Fruit fly (Drosophila melanogaster) whole organism, embryonic: Measurements from ENCODE around the gene CG8944.

ENCODE experiments used
- Atf-2 ChIP-seq: fragments of 200-800 bp; sonication (Bioruptor generic); optimal IDR thresholded peaks from 2 replicates; lab custom pipeline; 2016; ENCODE audit warnings: missing biosample characterization, missing genetic modification characterization
- CG1024 ChIP-seq: fragments of 200-800 bp; sonication (Bioruptor generic); IDR thresholded peaks from 2 replicates; pipeline ENCODE4 v1.3.6; 2022; ENCODE audit warnings: missing biosample characterization, missing genetic modification characterization
- CG10366 ChIP-seq: fragments of 200-800 bp; sonication (Bioruptor generic); IDR thresholded peaks from 2 replicates; pipeline ENCODE4 v1.3.6; 2022; ENCODE audit warnings: missing biosample characterization, missing genetic modification characterization
- CG10959 ChIP-seq: fragments of 200-800 bp; sonication (Bioruptor generic); IDR thresholded peaks from 2 replicates; pipeline ENCODE4 v1.3.6; 2022; ENCODE audit warnings: missing biosample characterization, missing genetic modification characterization
- CG10979 ChIP-seq: fragments of 200-800 bp; sonication (Bioruptor generic); optimal IDR thresholded peaks from 2 replicates; lab custom pipeline; 2018; ENCODE audit warnings: missing biosample characterization, mild to moderate bottlenecking, missing genetic modification characterization, moderate library complexity
- CG13123 ChIP-seq: fragments of 200-800 bp; sonication (Bioruptor generic); optimal IDR thresholded peaks from 2 replicates; lab custom pipeline; 2016; ENCODE audit warnings: missing biosample characterization, missing genetic modification characterization
- CG15011 ChIP-seq: fragments of 200-800 bp; sonication (Bioruptor generic); optimal IDR thresholded peaks from 3 replicates; lab custom pipeline; 2018; ENCODE audit warnings: missing biosample characterization, mild to moderate bottlenecking, missing genetic modification characterization
- CG1529 ChIP-seq: fragments of 200-800 bp; sonication (Bioruptor generic); optimal IDR thresholded peaks from 3 replicates; lab custom pipeline; 2018; ENCODE audit warnings: missing biosample characterization, missing genetic modification characterization
- CG15601 ChIP-seq: fragments of 200-800 bp; sonication (Bioruptor generic); optimal IDR thresholded peaks from 3 replicates; lab custom pipeline; 2019; ENCODE audit warnings: missing biosample characterization, mild to moderate bottlenecking, missing genetic modification characterization, moderate library complexity
- CG16779 ChIP-seq: fragments of 200-800 bp; sonication (Bioruptor generic); IDR thresholded peaks from 2 replicates; pipeline ENCODE4 v1.3.6; 2022; ENCODE audit warnings: missing biosample characterization, missing genetic modification characterization
- CG18262 ChIP-seq: fragments of 200-800 bp; optimal IDR thresholded peaks from 3 replicates; lab custom pipeline; 2019; ENCODE audit warnings: missing biosample characterization, mild to moderate bottlenecking, missing genetic modification characterization, moderate library complexity
- CG2120 ChIP-seq: fragments of 200-800 bp; sonication (Bioruptor generic); optimal IDR thresholded peaks from 3 replicates; lab custom pipeline; 2016; ENCODE audit warnings: missing biosample characterization, missing genetic modification characterization
- CG2712 ChIP-seq: fragments of 200-800 bp; optimal IDR thresholded peaks from 3 replicates; lab custom pipeline; 2019; ENCODE audit warnings: missing biosample characterization, mild to moderate bottlenecking, missing genetic modification characterization, moderate library complexity
- CG3281 ChIP-seq: fragments of 200-800 bp; sonication (Bioruptor generic); optimal IDR thresholded peaks from 3 replicates; lab custom pipeline; 2017; ENCODE audit warnings: missing biosample characterization, mild to moderate bottlenecking, missing genetic modification characterization
- CG6689 ChIP-seq: fragments of 200-800 bp; sonication (Bioruptor generic); IDR thresholded peaks from 2 replicates; pipeline ENCODE4 v1.3.6; 2022; ENCODE audit warnings: missing biosample characterization, missing genetic modification characterization
- CG6854 ChIP-seq: fragments of 200-800 bp; sonication (Bioruptor generic); optimal IDR thresholded peaks from 3 replicates; lab custom pipeline; 2017; ENCODE audit warnings: missing biosample characterization, mild to moderate bottlenecking, missing genetic modification characterization
- CG8281 ChIP-seq: fragments of 200-800 bp; sonication (Bioruptor generic); optimal IDR thresholded peaks from 2 replicates; lab custom pipeline; 2018; ENCODE audit warnings: missing biosample characterization, mild to moderate bottlenecking, missing genetic modification characterization, moderate library complexity
- CG8290 ChIP-seq, 3 experiments: fragments of 200-800 bp; sonication (Bioruptor generic); optimal IDR thresholded peaks; 2 replicates each; lab custom pipeline; 2016 to 2019; ENCODE audit warnings: missing biosample characterization in 3 of 3, missing genetic modification characterization in 3 of 3, mild to moderate bottlenecking in 2 of 3, moderate library complexity in 1 of 3
- CG9609 ChIP-seq: fragments of 200-800 bp; sonication (Bioruptor generic); optimal IDR thresholded peaks from 3 replicates; lab custom pipeline; 2016; ENCODE audit warnings: missing biosample characterization, missing genetic modification characterization
- CG9727 ChIP-seq: fragments of 200-800 bp; sonication (Bioruptor generic); optimal IDR thresholded peaks from 3 replicates; lab custom pipeline; 2017; ENCODE audit warnings: missing biosample characterization, mild to moderate bottlenecking, missing genetic modification characterization
- CTCF ChIP-seq: fragments of 200-800 bp; sonication (Bioruptor generic); optimal IDR thresholded peaks from 2 replicates; lab custom pipeline; 2017; ENCODE audit warnings: missing biosample characterization, mild to moderate bottlenecking, missing genetic modification characterization, moderate library complexity
- Dad ChIP-seq: fragments of 200-800 bp; sonication (Bioruptor generic); optimal IDR thresholded peaks from 3 replicates; lab custom pipeline; 2016; ENCODE audit warnings: missing biosample characterization, missing genetic modification characterization
- Elba2 ChIP-seq: fragments of 200-800 bp; sonication (Bioruptor generic); optimal IDR thresholded peaks from 3 replicates; lab custom pipeline; 2016; ENCODE audit warnings: missing biosample characterization, missing genetic modification characterization
- HHEX ChIP-seq: fragments of 200-800 bp; sonication (Bioruptor generic); optimal IDR thresholded peaks from 3 replicates; lab custom pipeline; 2017; ENCODE audit warnings: missing biosample characterization, mild to moderate bottlenecking, missing genetic modification characterization, missing genetic modification reagents
- HLH54F ChIP-seq: fragments of 200-800 bp; sonication (Bioruptor generic); optimal IDR thresholded peaks from 3 replicates; lab custom pipeline; 2016; ENCODE audit warnings: missing biosample characterization, missing genetic modification characterization
- HmgD ChIP-seq: fragments of 200-800 bp; sonication (Bioruptor generic); optimal IDR thresholded peaks from 3 replicates; lab custom pipeline; 2016; ENCODE audit warnings: missing biosample characterization, missing genetic modification characterization
- Kr ChIP-seq: fragments of 200-800 bp; sonication (Bioruptor generic); optimal IDR thresholded peaks from 2 replicates; lab custom pipeline; 2017; ENCODE audit warnings: missing biosample characterization, mild to moderate bottlenecking, missing genetic modification characterization
- MTF-1 ChIP-seq: fragments of 200-800 bp; sonication (Bioruptor generic); optimal IDR thresholded peaks from 2 replicates; lab custom pipeline; 2018; ENCODE audit warnings: missing biosample characterization, mild to moderate bottlenecking, missing genetic modification characterization, borderline replicate concordance
- NC2α ChIP-seq: fragments of 200-800 bp; sonication (Bioruptor generic); optimal IDR thresholded peaks from 2 replicates; lab custom pipeline; 2016; ENCODE audit warnings: missing biosample characterization, missing genetic modification characterization
- NC2β ChIP-seq: fragments of 200-800 bp; sonication (Bioruptor generic); optimal IDR thresholded peaks from 2 replicates; lab custom pipeline; 2016; ENCODE audit warnings: missing biosample characterization, missing genetic modification characterization
- Nf-YC ChIP-seq: fragments of 200-800 bp; optimal IDR thresholded peaks from 3 replicates; lab custom pipeline; 2019; ENCODE audit warnings: missing biosample characterization, mild to moderate bottlenecking, missing genetic modification characterization, moderate library complexity
- Sox100B ChIP-seq: fragments of 200-800 bp; sonication (Bioruptor generic); optimal IDR thresholded peaks from 3 replicates; lab custom pipeline; 2018; ENCODE audit warnings: missing biosample characterization, mild to moderate bottlenecking, missing genetic modification characterization
- Spps ChIP-seq: fragments of 200-800 bp; sonication (Bioruptor generic); optimal IDR thresholded peaks from 2 replicates; lab custom pipeline; 2018; ENCODE audit warnings: missing biosample characterization, mild to moderate bottlenecking, missing genetic modification characterization
- al ChIP-seq: fragments of 200-800 bp; sonication (Bioruptor generic); IDR thresholded peaks from 2 replicates; pipeline ENCODE4 v1.3.6; 2022; ENCODE audit warnings: missing biosample characterization, missing genetic modification characterization
- ase ChIP-seq: fragments of 200-800 bp; sonication (Bioruptor generic); IDR thresholded peaks from 3 replicates; pipeline ENCODE4 v1.3.6; 2022; ENCODE audit warnings: missing biosample characterization, missing genetic modification characterization
- bowl ChIP-seq: fragments of 200-800 bp; sonication (Bioruptor generic); IDR thresholded peaks from 2 replicates; pipeline ENCODE4 v1.3.6; 2022; ENCODE audit warnings: missing biosample characterization, missing genetic modification characterization
- cato ChIP-seq: fragments of 200-800 bp; sonication (Bioruptor generic); optimal IDR thresholded peaks from 2 replicates; lab custom pipeline; 2016; ENCODE audit warnings: missing biosample characterization, missing genetic modification characterization, borderline replicate concordance
- ci ChIP-seq: fragments of 200-800 bp; sonication (Bioruptor generic); IDR thresholded peaks from 3 replicates; pipeline ENCODE4 v1.3.6; 2022; ENCODE audit warnings: missing biosample characterization, missing genetic modification characterization
- corto ChIP-seq: fragments of 200-800 bp; sonication (Bioruptor generic); optimal IDR thresholded peaks from 2 replicates; lab custom pipeline; 2016; ENCODE audit warnings: missing biosample characterization, mild to moderate bottlenecking, missing genetic modification characterization, moderate library complexity
- dan ChIP-seq: fragments of 200-800 bp; sonication (Bioruptor generic); IDR thresholded peaks from 2 replicates; pipeline ENCODE4 v1.3.6; 2022; ENCODE audit warnings: missing biosample characterization, missing genetic modification characterization
- danr ChIP-seq: fragments of 200-800 bp; sonication (Bioruptor generic); IDR thresholded peaks from 2 replicates; pipeline ENCODE4 v1.3.6; 2022; ENCODE audit warnings: missing biosample characterization, missing genetic modification characterization
- ham ChIP-seq: fragments of 200-800 bp; sonication (Bioruptor generic); IDR thresholded peaks from 2 replicates; pipeline ENCODE4 v1.3.6; 2022; ENCODE audit warnings: missing biosample characterization, missing genetic modification characterization
- hth ChIP-seq: fragments of >200 bp; optimal IDR thresholded peaks from 2 replicates; lab custom pipeline; 2017; ENCODE audit warnings: inconsistent platforms
- ind ChIP-seq: fragments of 200-800 bp; sonication (Bioruptor generic); optimal IDR thresholded peaks from 3 replicates; lab custom pipeline; 2016; ENCODE audit warnings: missing biosample characterization, missing genetic modification characterization
- pita ChIP-seq: fragments of 200-800 bp; sonication (Bioruptor generic); optimal IDR thresholded peaks from 2 replicates; lab custom pipeline; 2017; ENCODE audit warnings: missing biosample characterization, mild to moderate bottlenecking, missing genetic modification characterization
- row ChIP-seq: fragments of 200-800 bp; sonication (Bioruptor generic); IDR thresholded peaks from 3 replicates; pipeline ENCODE4 v1.3.6; 2022; ENCODE audit warnings: missing biosample characterization, missing genetic modification characterization
- slou ChIP-seq: fragments of 200-800 bp; sonication (Bioruptor generic); optimal IDR thresholded peaks from 3 replicates; lab custom pipeline; 2016; ENCODE audit warnings: missing biosample characterization, missing genetic modification characterization
- tgo ChIP-seq: fragments of 200-800 bp; sonication (Bioruptor generic); IDR thresholded peaks from 3 replicates; pipeline ENCODE4 v1.3.6; 2022; ENCODE audit warnings: missing biosample characterization, missing genetic modification characterization
- vnd ChIP-seq: fragments of 200-800 bp; sonication (Bioruptor generic); IDR thresholded peaks from 3 replicates; pipeline ENCODE4 v1.3.6; 2022; ENCODE audit warnings: missing biosample characterization, missing genetic modification characterization; ENCODE audit not compliant: partially characterized antibody
- wor ChIP-seq: fragments of 200-800 bp; sonication (Bioruptor generic); IDR thresholded peaks from 2 replicates; pipeline ENCODE4 v1.3.6; 2022; ENCODE audit warnings: missing biosample characterization, missing genetic modification characterization
- zen ChIP-seq: fragments of 200-800 bp; sonication (Bioruptor generic); optimal IDR thresholded peaks from 3 replicates; lab custom pipeline; 2018; ENCODE audit warnings: missing biosample characterization, mild to moderate bottlenecking, missing genetic modification characterization, moderate library complexity

CG8944 gene

dm6 chrX:15697581-15698208 lies 48.3 kb downstream of the CG8944 start (continued):
- TF ChIP-seq CG2120 (GFP tag; lab: Kevin White, UChicago) (peak; percentile 87), CG1529 (GFP tag; lab: Kevin White, UChicago) (peak; percentile 72), HHEX (GFP tag; lab: Kevin White, UChicago) (peak; percentile 94), CG15011 (peak; percentile 89), CG8290 (GFP tag; optimal IDR thresholded peaks at IDR 0.05; lab: Kevin White, UChicago) (peak; percentile 86), CG8290 (tag; optimal IDR thresholded peaks at IDR 0.05; lab: Kevin White, UChicago) (peak in 1 of 2 experiments; percentile 82), cato (peak; percentile 78), CG13123 (peak; percentile 60), hth (no peak), CG10366 (peak; percentile 92), CG2712 (tag; lab: Kevin White, UChicago) (peak; percentile 94), tgo (GFP tag; lab: Robert Waterston, UW) (peak; percentile 94), CG9609 (GFP tag; lab: Kevin White, UChicago) (no peak), CG18262 (peak; percentile 87), ham (GFP tag; lab: Robert Waterston, UW) (peak; percentile 88), Dad (GFP tag; lab: Kevin White, UChicago) (peak; percentile 53), Spps (peak; percentile 82), Elba2 (GFP tag; lab: Kevin White, UChicago) (no peak), CG15601 (tag; lab: Kevin White, UChicago) (peak; percentile 96), CG3281 (peak; percentile 94), zen (peak; percentile 90), vnd (no peak), wor (GFP tag; lab: Robert Waterston, UW) (peak; percentile 82), CG6854 (GFP tag; lab: Kevin White, UChicago) (peak; percentile 90), HmgD (GFP tag; lab: Kevin White, UChicago) (no peak), CG9727 (GFP tag; lab: Kevin White, UChicago) (peak; percentile 92), CG10979 (tag; lab: Kevin White, UChicago) (peak; percentile 89), Atf-2 (GFP tag; lab: Kevin White, UChicago) (no peak), CTCF (GFP tag; lab: Kevin White, UChicago) (peak; percentile 29), NC2β (no peak), dan (GFP tag; lab: Robert Waterston, UW) (peak; percentile 75), Nf-YC (peak; percentile 76), CG1024 (GFP tag; lab: Robert Waterston, UW) (peak; percentile 85), corto (GFP tag; lab: Kevin White, UChicago) (peak; percentile 46), danr (GFP tag; lab: Robert Waterston, UW) (peak; percentile 84), MTF-1 (GFP tag; lab: Kevin White, UChicago) (peak; percentile 85), al (GFP tag; lab: Robert Waterston, UW) (peak; percentile 94), bowl (GFP tag; lab: Robert Waterston, UW) (peak; percentile 76), CG8281 (tag; lab: Kevin White, UChicago) (peak; percentile 81), slou (GFP tag; lab: Kevin White, UChicago) (peak; percentile 88), ci (GFP tag; lab: Robert Waterston, UW) (peak; percentile 88), row (GFP tag; lab: Robert Waterston, UW) (peak; percentile 97), HLH54F (peak; percentile 45), CG6689 (GFP tag; lab: Robert Waterston, UW) (peak; percentile 95), ase (GFP tag; lab: Robert Waterston, UW) (peak; percentile 93), Kr (GFP tag; lab: Kevin White, UChicago) (no peak), pita (GFP tag; lab: Kevin White, UChicago) (no peak), NC2α (GFP tag; lab: Kevin White, UChicago) (no peak), Sox100B (GFP tag; lab: Kevin White, UChicago) (peak; percentile 84), ind (GFP tag; lab: Kevin White, UChicago) (peak; percentile 94), CG10959 (peak; percentile 91), CG16779 (GFP tag; lab: Robert Waterston, UW) (peak; percentile 90)
